Worm (Caenorhabditis elegans): ENCODE data around the gene M03F4.6.

DNA sequence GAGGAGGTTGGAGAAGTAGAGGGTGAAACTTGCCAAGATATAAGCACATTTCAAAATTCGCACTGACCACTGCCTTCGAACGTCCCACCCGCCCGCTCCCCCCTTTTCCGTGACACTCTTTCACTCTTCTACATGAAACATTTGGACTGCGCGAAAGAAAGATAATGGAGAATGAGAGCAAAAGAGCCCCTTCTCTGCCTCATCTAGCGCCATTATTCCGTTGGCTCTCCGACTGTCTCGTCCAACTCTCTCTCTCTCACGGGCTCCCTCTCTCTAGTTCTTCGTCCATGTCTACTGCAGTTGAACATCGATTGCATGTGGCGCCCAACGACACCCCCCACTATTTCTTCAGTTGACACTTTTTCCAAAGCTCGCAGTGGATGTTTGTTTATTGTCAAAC, 36.2 kb downstream of the M03F4.6 start:
- no peak for TF ChIP-seq unc-62 (GFP tag; optimal IDR thresholded peaks at IDR 0.05)
- TF ChIP-seq madf-3 (GFP tag; IDR thresholded peaks at IDR 0.05), result no peak
- TF ChIP-seq ztf-28 (GFP tag; IDR thresholded peaks at IDR 0.05), result no peak

Data from whole organism, young adult.